Worm (Caenorhabditis elegans) whole organism, L2 larva: Measurements from ENCODE around the gene mig-18.

Source experiments
- alr-1 ChIP-seq: fragments of 150-350 bp; optimal IDR thresholded peaks from 2 replicates; lab custom pipeline; 2014; ENCODE audit warnings: missing biosample characterization, missing genetic modification characterization
- aly-2 ChIP-seq: fragments of 150-350 bp; optimal IDR thresholded peaks from 2 replicates; lab custom pipeline; 2014; ENCODE audit warnings: missing biosample characterization, missing genetic modification characterization
- ama-1 ChIP-seq: fragments of 150-350 bp; optimal IDR thresholded peaks from 2 replicates; lab custom pipeline; 2018; ENCODE audit warnings: inconsistent platforms
- elt-3 ChIP-seq: sonication (generic microtip); optimal IDR thresholded peaks from 2 replicates; lab custom pipeline; 2017; ENCODE audit warnings: missing biosample characterization, missing genetic modification characterization
- fos-1 ChIP-seq: fragments of 150-350 bp; optimal IDR thresholded peaks from 2 replicates; lab custom pipeline; 2014; ENCODE audit warnings: missing biosample characterization, missing genetic modification characterization
- lsy-2 ChIP-seq, 2 experiments: fragments of 150-350 bp in 1 of 2; sonication (generic microtip) in 1 of 2; optimal IDR thresholded peaks; 2 replicates each; lab custom pipeline; 2014 to 2017; ENCODE audit warnings: missing biosample characterization in 2 of 2, missing genetic modification characterization in 2 of 2
- nhr-12 ChIP-seq: fragments of 150-350 bp; optimal IDR thresholded peaks from 2 replicates; lab custom pipeline; 2014; ENCODE audit warnings: missing biosample characterization, missing genetic modification characterization
- nhr-23 ChIP-seq: fragments of 150-350 bp; optimal IDR thresholded peaks from 2 replicates; lab custom pipeline; 2014; ENCODE audit warnings: missing biosample characterization, missing genetic modification reagents, missing genetic modification characterization
- nhr-6 ChIP-seq: fragments of 150-350 bp; optimal IDR thresholded peaks from 2 replicates; lab custom pipeline; 2014; ENCODE audit warnings: missing biosample characterization, missing genetic modification characterization
- peb-1 ChIP-seq: fragments of 150-350 bp; optimal IDR thresholded peaks from 2 replicates; lab custom pipeline; 2014; ENCODE audit warnings: missing biosample characterization, missing genetic modification characterization
- snpc-4 ChIP-seq: fragments of 150-350 bp; optimal IDR thresholded peaks from 2 replicates; lab custom pipeline; 2014; ENCODE audit warnings: missing biosample characterization, missing genetic modification characterization
- ztf-11 ChIP-seq: sonication (generic microtip); optimal IDR thresholded peaks from 2 replicates; lab custom pipeline; 2017; ENCODE audit warnings: missing biosample characterization, missing genetic modification characterization

- TF ChIP-seq peb-1 (tag; lab: Kevin White, UChicago) (no peak), elt-3 (tag; lab: Kevin White, UChicago) (no peak), ztf-11 (tag; lab: Kevin White, UChicago) (no peak), fos-1 (tag; lab: Kevin White, UChicago) (no peak), ama-1 (lab: Kevin White, UChicago) (no peak), snpc-4 (no peak), lsy-2 (tag; optimal IDR thresholded peaks at IDR 0.05; lab: Kevin White, UChicago) (no peak), aly-2 (no peak), alr-1 (tag; lab: Kevin White, UChicago) (no peak), nhr-12 (tag; lab: Kevin White, UChicago) (no peak), nhr-6 (tag; lab: Kevin White, UChicago) (no peak), nhr-23 (tag; lab: Kevin White, UChicago) (no peak)
These were observed 32.1 kb upstream of the mig-18 start, which contains the start of gene T03F6.9 for ce11 chrIII:13370980-13371379.
